Worm (Caenorhabditis elegans) whole organism, late embryonic: Measurements from ENCODE around the gene Y81G3A.1.

ENCODE experiments used
- K09A11.1 ChIP-seq: sonication (generic microtip); optimal IDR thresholded peaks from 2 replicates; lab custom pipeline; 2017; ENCODE audit warnings: antibody characterized with exemption, mild to moderate bottlenecking, missing genetic modification characterization, missing compliant biosample characterization; ENCODE audit not compliant: insufficient read depth
- ama-1 ChIP-seq: fragments of 150-350 bp; optimal IDR thresholded peaks from 2 replicates; lab custom pipeline; 2014
- ceh-9 ChIP-seq: sonication (generic microtip); optimal IDR thresholded peaks from 2 replicates; lab custom pipeline; 2016; ENCODE audit warnings: mild to moderate bottlenecking, missing genetic modification characterization, inconsistent platforms, missing compliant biosample characterization
- madf-2 ChIP-seq: sonication (generic microtip); optimal IDR thresholded peaks from 2 replicates; lab custom pipeline; 2017; ENCODE audit warnings: missing genetic modification characterization, missing compliant biosample characterization
- nfya-1 ChIP-seq: sonication (generic microtip); optimal IDR thresholded peaks from 2 replicates; lab custom pipeline; 2017; ENCODE audit warnings: missing genetic modification characterization, mild to moderate bottlenecking, missing compliant biosample characterization, antibody characterized with exemption, moderate library complexity
- nhr-11 ChIP-seq: fragments of 150-350 bp; optimal IDR thresholded peaks from 2 replicates; lab custom pipeline; 2014; ENCODE audit warnings: missing biosample characterization, missing genetic modification characterization
- pha-4 ChIP-seq: fragments of 150-350 bp; optimal IDR thresholded peaks from 2 replicates; lab custom pipeline; 2018; ENCODE audit warnings: missing biosample characterization, missing genetic modification reagents, missing genetic modification characterization
- pros-1 ChIP-seq: fragments of 150-350 bp; optimal IDR thresholded peaks from 2 replicates; lab custom pipeline; 2014; ENCODE audit warnings: missing biosample characterization, missing genetic modification reagents, missing genetic modification characterization
- rnt-1 ChIP-seq: sonication (generic microtip); optimal IDR thresholded peaks from 2 replicates; lab custom pipeline; 2016; ENCODE audit warnings: missing genetic modification characterization, missing compliant biosample characterization
- sox-4 ChIP-seq: sonication (generic microtip); optimal IDR thresholded peaks from 2 replicates; lab custom pipeline; 2017; ENCODE audit warnings: mild to moderate bottlenecking, missing genetic modification characterization, inconsistent platforms, missing compliant biosample characterization
- ztf-16 ChIP-seq: sonication (generic microtip); optimal IDR thresholded peaks from 2 replicates; lab custom pipeline; 2017; ENCODE audit warnings: missing genetic modification characterization, missing compliant biosample characterization

DNA sequence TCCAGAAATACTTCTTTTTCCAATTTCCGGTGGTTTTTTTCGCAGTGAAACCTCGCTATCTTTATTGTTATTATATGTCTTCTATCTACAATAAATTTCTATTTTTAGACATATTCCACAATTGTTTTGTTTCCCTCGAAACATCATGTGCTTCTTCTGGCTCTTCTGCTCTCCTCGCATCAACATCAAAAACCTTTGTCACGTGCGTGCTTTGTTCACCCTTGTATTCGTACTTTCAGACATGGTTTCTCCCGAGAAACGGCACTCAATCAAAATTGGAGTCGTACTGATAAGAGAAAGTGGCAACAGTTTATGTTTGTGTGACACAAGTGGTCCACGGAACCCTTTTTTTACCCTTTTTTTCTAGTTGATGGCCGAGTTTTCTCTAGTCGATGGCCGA, 6.0 kb downstream of the Y81G3A.1 start:
- TF ChIP-seq K09A11.1 (tag; lab: Kevin White, UChicago) (no peak), sox-4 (tag; lab: Kevin White, UChicago) (no peak), madf-2 (tag; lab: Kevin White, UChicago) (no peak), nhr-11 (tag; lab: Kevin White, UChicago) (no peak), rnt-1 (tag; lab: Kevin White, UChicago) (no peak), ceh-9 (no peak), ztf-16 (tag; lab: Kevin White, UChicago) (no peak), pros-1 (no peak), ama-1 (lab: Kevin White, UChicago) (no peak), pha-4 (tag; lab: Kevin White, UChicago) (no peak), nfya-1 (tag; lab: Kevin White, UChicago) (no peak)
